Fruit fly (Drosophila melanogaster) whole organism, embryonic: ENCODE data around the gene CG18428.
A peak's percentile ranks its signal among the peaks of the same experiment; 100 is the strongest.

ENCODE experiments used
- Adf1 ChIP-seq: fragments of 200-800 bp; sonication (Bioruptor generic); IDR thresholded peaks from 2 replicates; pipeline ENCODE4 v1.3.6; 2022; ENCODE audit warnings: missing biosample characterization, missing genetic modification characterization
- B-H2 ChIP-seq: fragments of 200-800 bp; sonication (Bioruptor generic); optimal IDR thresholded peaks from 2 replicates; lab custom pipeline; 2018; ENCODE audit warnings: missing biosample characterization, mild to moderate bottlenecking, missing genetic modification characterization
- Bdp1 ChIP-seq: fragments of 200-800 bp; sonication (Bioruptor generic); optimal IDR thresholded peaks from 3 replicates; lab custom pipeline; 2016; ENCODE audit warnings: missing biosample characterization, missing genetic modification characterization
- Bgb ChIP-seq: fragments of 200-800 bp; sonication (Bioruptor generic); IDR thresholded peaks from 2 replicates; pipeline ENCODE4 v1.3.6; 2022; ENCODE audit warnings: missing biosample characterization, missing genetic modification characterization; ENCODE audit not compliant: partially characterized antibody
- CG10147 ChIP-seq: fragments of 200-800 bp; sonication (Bioruptor generic); optimal IDR thresholded peaks from 2 replicates; lab custom pipeline; 2019; ENCODE audit warnings: missing biosample characterization, mild to moderate bottlenecking, missing genetic modification characterization, moderate library complexity
- CG11085 ChIP-seq: fragments of 200-800 bp; sonication (Bioruptor generic); IDR thresholded peaks from 2 replicates; pipeline ENCODE4 v1.3.6; 2022; ENCODE audit warnings: missing biosample characterization, missing genetic modification characterization
- CG11560 ChIP-seq: fragments of 200-800 bp; sonication (Bioruptor generic); IDR thresholded peaks from 3 replicates; pipeline ENCODE4 v1.3.6; 2022; ENCODE audit warnings: missing biosample characterization, missing genetic modification characterization
- CG11696 ChIP-seq: fragments of 200-800 bp; sonication (Bioruptor generic); IDR thresholded peaks from 2 replicates; pipeline ENCODE4 v1.3.6; 2022; ENCODE audit warnings: missing biosample characterization, missing genetic modification characterization
- CG13624 ChIP-seq: fragments of 200-800 bp; sonication (Bioruptor generic); optimal IDR thresholded peaks from 2 replicates; lab custom pipeline; 2016; ENCODE audit warnings: missing biosample characterization, missing genetic modification characterization
- CG1529 ChIP-seq: fragments of 200-800 bp; sonication (Bioruptor generic); optimal IDR thresholded peaks from 3 replicates; lab custom pipeline; 2018; ENCODE audit warnings: missing biosample characterization, missing genetic modification characterization
- CG1647 ChIP-seq: fragments of 200-800 bp; sonication (Bioruptor generic); optimal IDR thresholded peaks from 3 replicates; lab custom pipeline; 2016; ENCODE audit warnings: missing biosample characterization, missing genetic modification characterization
- CG17359 ChIP-seq: fragments of 200-800 bp; sonication (Bioruptor generic); optimal IDR thresholded peaks from 3 replicates; lab custom pipeline; 2018; ENCODE audit warnings: missing biosample characterization, mild to moderate bottlenecking, missing genetic modification characterization, moderate library complexity
- CG18599 ChIP-seq: fragments of 200-800 bp; sonication (Bioruptor generic); optimal IDR thresholded peaks from 3 replicates; lab custom pipeline; 2017; ENCODE audit warnings: missing biosample characterization, missing genetic modification characterization, mild to moderate bottlenecking, moderate library complexity, missing genetic modification reagents
- CG2116 ChIP-seq: fragments of 200-800 bp; sonication (Bioruptor generic); optimal IDR thresholded peaks from 3 replicates; lab custom pipeline; 2018; ENCODE audit warnings: missing biosample characterization, mild to moderate bottlenecking, missing genetic modification characterization
- CG2678 ChIP-seq: fragments of 200-800 bp; sonication (Bioruptor generic); optimal IDR thresholded peaks from 3 replicates; lab custom pipeline; 2019; ENCODE audit warnings: missing biosample characterization, mild to moderate bottlenecking, missing genetic modification characterization, moderate library complexity
- CG31224 ChIP-seq: fragments of 200-800 bp; sonication (Bioruptor generic); IDR thresholded peaks from 2 replicates; pipeline ENCODE4 v1.3.6; 2022; ENCODE audit warnings: missing biosample characterization, missing genetic modification characterization
- CG32767 ChIP-seq: fragments of 200-800 bp; sonication (Bioruptor generic); IDR thresholded peaks from 2 replicates; pipeline ENCODE4 v1.3.6; 2022; ENCODE audit warnings: missing biosample characterization, missing genetic modification characterization
- CG9727 ChIP-seq: fragments of 200-800 bp; sonication (Bioruptor generic); optimal IDR thresholded peaks from 3 replicates; lab custom pipeline; 2017; ENCODE audit warnings: missing biosample characterization, mild to moderate bottlenecking, missing genetic modification characterization
- Dbx ChIP-seq: fragments of 200-800 bp; sonication (Bioruptor generic); IDR thresholded peaks from 3 replicates; pipeline ENCODE4 v1.3.6; 2022; ENCODE audit warnings: missing biosample characterization, missing genetic modification characterization
- Dek ChIP-seq: fragments of 200-800 bp; sonication (Bioruptor generic); optimal IDR thresholded peaks from 3 replicates; lab custom pipeline; 2019; ENCODE audit warnings: missing biosample characterization, mild to moderate bottlenecking, missing genetic modification characterization, moderate library complexity
- E2f2 ChIP-seq: fragments of 200-800 bp; sonication (Bioruptor generic); IDR thresholded peaks from 2 replicates; pipeline ENCODE4 v1.3.6; 2022; ENCODE audit warnings: missing biosample characterization, missing genetic modification characterization
- Hand ChIP-seq: fragments of 200-800 bp; sonication (Bioruptor generic); optimal IDR thresholded peaks from 2 replicates; lab custom pipeline; 2017; ENCODE audit warnings: mild to moderate bottlenecking, missing biosample characterization, missing genetic modification reagents, missing genetic modification characterization
- HmgD ChIP-seq: fragments of 200-800 bp; sonication (Bioruptor generic); optimal IDR thresholded peaks from 3 replicates; lab custom pipeline; 2016; ENCODE audit warnings: missing biosample characterization, missing genetic modification characterization
- HmgZ ChIP-seq: fragments of 200-800 bp; sonication (Bioruptor generic); optimal IDR thresholded peaks from 2 replicates; lab custom pipeline; 2018; ENCODE audit warnings: missing biosample characterization, mild to moderate bottlenecking, missing genetic modification characterization
- Hr39 ChIP-seq: fragments of >200 bp; optimal IDR thresholded peaks from 2 replicates; lab custom pipeline; 2017
- MESR4 ChIP-seq: fragments of 200-800 bp; sonication (Bioruptor generic); optimal IDR thresholded peaks from 2 replicates; lab custom pipeline; 2018; ENCODE audit warnings: missing biosample characterization, mild to moderate bottlenecking, missing genetic modification characterization, moderate library complexity
- MTF-1 ChIP-seq: fragments of 200-800 bp; sonication (Bioruptor generic); optimal IDR thresholded peaks from 2 replicates; lab custom pipeline; 2018; ENCODE audit warnings: missing biosample characterization, mild to moderate bottlenecking, missing genetic modification characterization, borderline replicate concordance
- Oaz ChIP-seq: fragments of 200-800 bp; sonication (Bioruptor generic); IDR thresholded peaks from 2 replicates; pipeline ENCODE4 v1.3.6; 2022; ENCODE audit warnings: missing biosample characterization, missing genetic modification characterization
- PHDP ChIP-seq: fragments of 200-800 bp; sonication (Bioruptor generic); optimal IDR thresholded peaks from 3 replicates; lab custom pipeline; 2018; ENCODE audit warnings: missing biosample characterization, mild to moderate bottlenecking, missing genetic modification characterization, moderate library complexity
- Sin3A ChIP-seq: fragments of >200 bp; optimal IDR thresholded peaks from 2 replicates; lab custom pipeline; 2018
- Tbp ChIP-seq: fragments of >200 bp; optimal IDR thresholded peaks from 2 replicates; lab custom pipeline; 2018; ENCODE audit warnings: missing biosample characterization, missing genetic modification characterization
- ara ChIP-seq: fragments of 200-800 bp; sonication (Bioruptor generic); IDR thresholded peaks from 2 replicates; pipeline ENCODE4 v1.3.6; 2022; ENCODE audit warnings: missing biosample characterization, missing genetic modification characterization
- bowl ChIP-seq: fragments of 200-800 bp; sonication (Bioruptor generic); IDR thresholded peaks from 2 replicates; pipeline ENCODE4 v1.3.6; 2022; ENCODE audit warnings: missing biosample characterization, missing genetic modification characterization
- cad ChIP-seq: fragments of >200 bp; optimal IDR thresholded peaks from 2 replicates; lab custom pipeline; 2017; ENCODE audit warnings: missing biosample characterization, missing genetic modification characterization
- caup ChIP-seq: fragments of 200-800 bp; sonication (Bioruptor generic); optimal IDR thresholded peaks from 3 replicates; lab custom pipeline; 2017; ENCODE audit warnings: missing biosample characterization, mild to moderate bottlenecking, missing genetic modification characterization, moderate library complexity; ENCODE audit not compliant: severe bottlenecking
- chm ChIP-seq: fragments of 200-800 bp; sonication (Bioruptor generic); IDR thresholded peaks from 2 replicates; pipeline ENCODE4 v1.3.6; 2022; ENCODE audit warnings: missing biosample characterization, missing genetic modification characterization
- chn ChIP-seq: fragments of 200-800 bp; sonication (Bioruptor generic); optimal IDR thresholded peaks from 2 replicates; lab custom pipeline; 2016; ENCODE audit warnings: missing biosample characterization, missing genetic modification characterization
- crol ChIP-seq: fragments of 200-800 bp; sonication (Bioruptor generic); IDR thresholded peaks from 2 replicates; pipeline ENCODE4 v1.3.6; 2022; ENCODE audit warnings: missing biosample characterization, missing genetic modification characterization
- dmrt99B ChIP-seq: fragments of 200-800 bp; sonication (Bioruptor generic); optimal IDR thresholded peaks from 2 replicates; lab custom pipeline; 2018; ENCODE audit warnings: missing biosample characterization, mild to moderate bottlenecking, missing genetic modification characterization, moderate library complexity
- ftz-f1 ChIP-seq: fragments of 200-800 bp; sonication (Bioruptor generic); optimal IDR thresholded peaks from 2 replicates; lab custom pipeline; 2016; ENCODE audit warnings: missing biosample characterization, missing genetic modification characterization
- gt ChIP-seq: fragments of 200-800 bp; sonication (Bioruptor generic); IDR thresholded peaks from 2 replicates; pipeline ENCODE4 v1.3.6; 2022; ENCODE audit warnings: missing biosample characterization, missing genetic modification characterization
- jing ChIP-seq: fragments of 200-800 bp; sonication (Bioruptor generic); optimal IDR thresholded peaks from 2 replicates; lab custom pipeline; 2018; ENCODE audit warnings: missing biosample characterization, mild to moderate bottlenecking, missing genetic modification characterization
- ken ChIP-seq: fragments of 200-800 bp; sonication (Bioruptor generic); IDR thresholded peaks from 3 replicates; pipeline ENCODE4 v1.3.6; 2022; ENCODE audit warnings: missing biosample characterization, missing genetic modification characterization
- lab ChIP-seq: fragments of 200-800 bp; sonication (Bioruptor generic); optimal IDR thresholded peaks from 3 replicates; lab custom pipeline; 2017; ENCODE audit warnings: missing biosample characterization, missing genetic modification characterization, mild to moderate bottlenecking, moderate library complexity, missing genetic modification reagents
- nmo ChIP-seq: fragments of 200-800 bp; sonication (Bioruptor generic); optimal IDR thresholded peaks from 2 replicates; lab custom pipeline; 2018; ENCODE audit warnings: missing biosample characterization, mild to moderate bottlenecking, missing genetic modification characterization, moderate library complexity
- pb ChIP-seq: fragments of 200-800 bp; sonication (Bioruptor generic); optimal IDR thresholded peaks from 3 replicates; lab custom pipeline; 2016; ENCODE audit warnings: missing biosample characterization, missing genetic modification characterization
- pita ChIP-seq: fragments of 200-800 bp; sonication (Bioruptor generic); optimal IDR thresholded peaks from 2 replicates; lab custom pipeline; 2017; ENCODE audit warnings: missing biosample characterization, mild to moderate bottlenecking, missing genetic modification characterization
- ranshi ChIP-seq: fragments of 200-800 bp; sonication (Bioruptor generic); IDR thresholded peaks from 2 replicates; pipeline ENCODE4 v1.3.6; 2022; ENCODE audit warnings: missing biosample characterization, missing genetic modification characterization
- slbo ChIP-seq: fragments of 200-800 bp; sonication (Bioruptor generic); IDR thresholded peaks from 2 replicates; pipeline ENCODE4 v1.3.6; 2022; ENCODE audit warnings: missing biosample characterization, missing genetic modification characterization
- slou ChIP-seq: fragments of 200-800 bp; sonication (Bioruptor generic); optimal IDR thresholded peaks from 3 replicates; lab custom pipeline; 2016; ENCODE audit warnings: missing biosample characterization, missing genetic modification characterization
- stc ChIP-seq: fragments of 200-800 bp; sonication (Bioruptor generic); IDR thresholded peaks from 2 replicates; pipeline ENCODE4 v1.3.6; 2022; ENCODE audit warnings: missing biosample characterization, missing genetic modification characterization
- tap ChIP-seq: fragments of 200-800 bp; optimal IDR thresholded peaks from 3 replicates; lab custom pipeline; 2019; ENCODE audit warnings: missing biosample characterization, mild to moderate bottlenecking, missing genetic modification characterization, moderate library complexity
- ttk ChIP-seq: fragments of 200-800 bp; sonication (Bioruptor generic); IDR thresholded peaks from 2 replicates; pipeline ENCODE4 v2.1.2; 2022; ENCODE audit warnings: missing biosample characterization, missing genetic modification characterization

The CG18428 gene

dm6 chr3R:24073703-24074102 is 35.4 kb upstream of the CG18428 start (continued):
- TF ChIP-seq Bgb (GFP tag; lab: Robert Waterston, UW), result no peak
- no peak for TF ChIP-seq Hr39 (lab: Kevin White, UChicago)
- no peak for TF ChIP-seq CG1647
- TF ChIP-seq chn, result no peak
- peak; percentile 2 for TF ChIP-seq CG9727 (GFP tag; lab: Kevin White, UChicago)
- no peak for TF ChIP-seq CG32767
- no peak for TF ChIP-seq HmgZ (tag; lab: Kevin White, UChicago)
- no peak for TF ChIP-seq HmgD (GFP tag; lab: Kevin White, UChicago)
- TF ChIP-seq nmo (GFP tag; lab: Kevin White, UChicago), result peak; percentile 3
- no peak for TF ChIP-seq pita (GFP tag; lab: Kevin White, UChicago)
- no peak for TF ChIP-seq CG11696 (GFP tag; lab: Robert Waterston, UW)
- no peak for TF ChIP-seq E2f2 (GFP tag; lab: Robert Waterston, UW)
- no peak for TF ChIP-seq CG2116 (GFP tag; lab: Kevin White, UChicago)
- no peak for TF ChIP-seq CG13624 (GFP tag; lab: Kevin White, UChicago)
- no peak for TF ChIP-seq MTF-1
- TF ChIP-seq ranshi (GFP tag; lab: Robert Waterston, UW), result 0 out of 2 replicates have a peak, but pooled peaks have one; percentile 30
- no peak for TF ChIP-seq CG31224 (GFP tag; lab: Robert Waterston, UW)
- TF ChIP-seq PHDP, result peak; percentile 10
- no peak for TF ChIP-seq cad (GFP tag; lab: Kevin White, UChicago)
- no peak for TF ChIP-seq CG10147 (GFP tag; lab: Kevin White, UChicago)
- no peak for TF ChIP-seq pb
- peak; percentile 53; the same call in 1 of the 2 replicates for TF ChIP-seq slbo (GFP tag; lab: Robert Waterston, UW)
- TF ChIP-seq CG18599 (GFP tag; lab: Kevin White, UChicago), result peak; percentile 71
- no peak for TF ChIP-seq crol (GFP tag; lab: Robert Waterston, UW)
- TF ChIP-seq CG11560 (tag; lab: Robert Waterston, UW), result no peak
- no peak for TF ChIP-seq gt (GFP tag; lab: Robert Waterston, UW)
- no peak for TF ChIP-seq Dek (tag; lab: Kevin White, UChicago)
- TF ChIP-seq Dbx, result peak; percentile 65; the same call in 2 of the 3 replicates
- TF ChIP-seq ftz-f1 (GFP tag; lab: Kevin White, UChicago), result no peak
- no peak for TF ChIP-seq ken (GFP tag; lab: Robert Waterston, UW)
- no peak for TF ChIP-seq bowl (GFP tag; lab: Robert Waterston, UW)
- TF ChIP-seq Tbp, result no peak
- no peak for TF ChIP-seq stc (GFP tag; lab: Robert Waterston, UW)
- peak; percentile 71 for TF ChIP-seq Hand (GFP tag; lab: Kevin White, UChicago)
- no peak for TF ChIP-seq tap (tag; lab: Kevin White, UChicago)
- no peak for TF ChIP-seq chm (GFP tag; lab: Robert Waterston, UW)
- TF ChIP-seq MESR4 (GFP tag; lab: Kevin White, UChicago), result no peak
- no peak for TF ChIP-seq CG1529 (GFP tag; lab: Kevin White, UChicago)
- TF ChIP-seq lab, result peak; percentile 38
- TF ChIP-seq CG2678 (tag; lab: Kevin White, UChicago), result peak; percentile 54
- no peak for TF ChIP-seq CG17359 (tag; lab: Kevin White, UChicago)
- no peak for TF ChIP-seq ttk (GFP tag; lab: Robert Waterston, UW)
- TF ChIP-seq jing (GFP tag; lab: Kevin White, UChicago), result no peak
- TF ChIP-seq caup (GFP tag; lab: Kevin White, UChicago), result peak; percentile 41
- TF ChIP-seq ara (GFP tag; lab: Robert Waterston, UW), result no peak
- TF ChIP-seq Bdp1 (GFP tag; lab: Kevin White, UChicago), result no peak
- no peak for TF ChIP-seq Oaz (GFP tag; lab: Robert Waterston, UW)
- no peak for TF ChIP-seq Adf1 (GFP tag; lab: Robert Waterston, UW)
- no peak for TF ChIP-seq Sin3A (lab: Kevin White, UChicago)
- TF ChIP-seq CG11085 (GFP tag; lab: Robert Waterston, UW), result no peak
- no peak for TF ChIP-seq B-H2 (GFP tag; lab: Kevin White, UChicago)
- peak; percentile 23 for TF ChIP-seq dmrt99B (tag; lab: Kevin White, UChicago)
- TF ChIP-seq slou (GFP tag; lab: Kevin White, UChicago), result no peak
